Worm (Caenorhabditis elegans) whole organism, L4 larva: ENCODE measurements around the gene pqn-96.

Source experiments
- F10B5.3 ChIP-seq: sonication (generic microtip); optimal IDR thresholded peaks from 2 replicates; lab custom pipeline; 2016; ENCODE audit warnings: mild to moderate bottlenecking, missing genetic modification characterization, missing compliant biosample characterization
- R02D3.7 ChIP-seq: fragments of 150-350 bp; sonication (generic microtip); optimal IDR thresholded peaks from 3 replicates; lab custom pipeline; 2014; ENCODE audit warnings: missing biosample characterization, missing genetic modification characterization
- T20F7.1 ChIP-seq: fragments of 200-800 bp; sonication (Bioruptor generic); optimal IDR thresholded peaks from 2 replicates; lab custom pipeline; 2018; ENCODE audit warnings: mild to moderate bottlenecking, missing genetic modification characterization, missing compliant biosample characterization
- Y5F2A.4 ChIP-seq: fragments of 200-800 bp; sonication (Bioruptor generic); optimal IDR thresholded peaks from 2 replicates; lab custom pipeline; 2018; ENCODE audit warnings: mild to moderate bottlenecking, missing genetic modification characterization, missing compliant biosample characterization
- ZK337.2 ChIP-seq: fragments of 200-800 bp; sonication (Bioruptor generic); IDR thresholded peaks from 2 replicates; pipeline ENCODE4 v1.3.6; 2022; ENCODE audit warnings: missing genetic modification reagents, missing genetic modification characterization, missing compliant biosample characterization
- aly-2 ChIP-seq: sonication (generic microtip); optimal IDR thresholded peaks from 2 replicates; lab custom pipeline; 2018; ENCODE audit warnings: missing biosample characterization, missing genetic modification characterization
- attf-4 ChIP-seq: sonication (generic microtip); optimal IDR thresholded peaks from 3 replicates; lab custom pipeline; 2017; ENCODE audit warnings: missing biosample characterization, missing genetic modification characterization
- ceh-28 ChIP-seq: fragments of 150-350 bp; optimal IDR thresholded peaks from 2 replicates; lab custom pipeline; 2014; ENCODE audit warnings: missing biosample characterization, missing genetic modification reagents, missing genetic modification characterization
- ceh-32 ChIP-seq: sonication (generic microtip); optimal IDR thresholded peaks from 2 replicates; lab custom pipeline; 2016; ENCODE audit warnings: mild to moderate bottlenecking, missing genetic modification characterization, missing compliant biosample characterization; ENCODE audit not compliant: poor library complexity
- ceh-44 ChIP-seq: fragments of 200-800 bp; sonication (Bioruptor generic); IDR thresholded peaks from 2 replicates; pipeline ENCODE4 v1.3.6; 2022; ENCODE audit warnings: missing genetic modification reagents, missing genetic modification characterization, missing compliant biosample characterization
- ceh-62 ChIP-seq: sonication (generic microtip); optimal IDR thresholded peaks from 2 replicates; lab custom pipeline; 2017; ENCODE audit warnings: missing biosample characterization, missing genetic modification characterization
- cey-2 ChIP-seq: sonication (generic microtip); optimal IDR thresholded peaks from 3 replicates; lab custom pipeline; 2017; ENCODE audit warnings: missing genetic modification characterization, mild to moderate bottlenecking, missing compliant biosample characterization, antibody characterized with exemption, borderline replicate concordance; ENCODE audit not compliant: insufficient read depth
- daf-12 ChIP-seq: fragments of 150-350 bp; optimal IDR thresholded peaks from 2 replicates; lab custom pipeline; 2014; ENCODE audit warnings: missing biosample characterization, missing genetic modification reagents, missing genetic modification characterization
- daf-19 ChIP-seq: fragments of 200-800 bp; sonication (Bioruptor generic); conservative IDR thresholded peaks from 2 replicates; pipeline ENCODE4 v1.3.6; 2022; ENCODE audit warnings: missing genetic modification characterization, missing compliant biosample characterization
- dmd-6 ChIP-seq: fragments of 200-800 bp; sonication (Bioruptor generic); IDR thresholded peaks from 2 replicates; pipeline ENCODE4 v1.3.6; 2022; ENCODE audit warnings: missing genetic modification reagents, missing genetic modification characterization, missing compliant biosample characterization
- dve-1 ChIP-seq: sonication (generic microtip); optimal IDR thresholded peaks from 2 replicates; lab custom pipeline; 2017; ENCODE audit warnings: antibody characterized with exemption, mild to moderate bottlenecking, missing genetic modification characterization, missing compliant biosample characterization; ENCODE audit not compliant: insufficient read depth
- egl-27 ChIP-seq: sonication (generic microtip); optimal IDR thresholded peaks from 3 replicates; lab custom pipeline; 2017; ENCODE audit warnings: missing biosample characterization, missing genetic modification reagents, missing genetic modification characterization
- egl-43 ChIP-seq: fragments of 200-800 bp; sonication (Bioruptor generic); IDR thresholded peaks from 2 replicates; pipeline ENCODE4 v1.3.6; 2022; ENCODE audit warnings: missing genetic modification reagents, missing genetic modification characterization, missing compliant biosample characterization
- fos-1 ChIP-seq: fragments of 150-350 bp; optimal IDR thresholded peaks from 2 replicates; lab custom pipeline; 2014; ENCODE audit warnings: missing biosample characterization, missing genetic modification characterization
- hif-1 ChIP-seq, 2 experiments: sonication (generic microtip); optimal IDR thresholded peaks; 2 replicates each; lab custom pipeline; 2016 to 2017; ENCODE audit warnings: missing compliant biosample characterization in 2 of 2, missing genetic modification characterization in 2 of 2, missing genetic modification reagents in 2 of 2, missing genotype in 2 of 2, mild to moderate bottlenecking in 1 of 2
- lin-38 ChIP-seq: fragments of 200-800 bp; sonication (Bioruptor generic); IDR thresholded peaks from 2 replicates; pipeline ENCODE4 v1.3.6; 2022; ENCODE audit warnings: missing genetic modification reagents, missing genetic modification characterization, missing compliant biosample characterization
- lin-39 ChIP-seq: fragments of 150-350 bp; optimal IDR thresholded peaks from 2 replicates; lab custom pipeline; 2014; ENCODE audit warnings: missing biosample characterization, missing genetic modification reagents, missing genetic modification characterization
- lir-3 ChIP-seq: sonication (generic microtip); optimal IDR thresholded peaks from 2 replicates; lab custom pipeline; 2016; ENCODE audit warnings: mild to moderate bottlenecking, missing genetic modification characterization, missing compliant biosample characterization
- madf-5 ChIP-seq, 2 experiments: fragments of 200-800 bp; sonication (Bioruptor generic); IDR thresholded peaks; 2 replicates each; pipeline ENCODE4 v1.3.6; 2022; ENCODE audit warnings: missing compliant biosample characterization in 2 of 2, missing genetic modification characterization in 2 of 2
- mes-2 ChIP-seq: sonication (generic microtip); optimal IDR thresholded peaks from 2 replicates; lab custom pipeline; 2016; ENCODE audit warnings: missing genotype, mild to moderate bottlenecking, missing genetic modification characterization, missing compliant biosample characterization; ENCODE audit not compliant: poor library complexity, severe bottlenecking
- mxl-3 ChIP-seq: fragments of 200-800 bp; sonication (Bioruptor generic); optimal IDR thresholded peaks from 2 replicates; lab custom pipeline; 2018; ENCODE audit warnings: mild to moderate bottlenecking, missing genetic modification characterization, missing compliant biosample characterization
- nhr-102 ChIP-seq: sonication (generic microtip); optimal IDR thresholded peaks from 2 replicates; lab custom pipeline; 2016; ENCODE audit warnings: mild to moderate bottlenecking, missing genetic modification characterization, moderate library complexity, missing compliant biosample characterization
- nhr-237 ChIP-seq: sonication (generic microtip); optimal IDR thresholded peaks from 2 replicates; lab custom pipeline; 2017; ENCODE audit warnings: missing biosample characterization, missing genetic modification characterization
- nhr-41 ChIP-seq: fragments of 200-800 bp; sonication (Bioruptor generic); IDR thresholded peaks from 2 replicates; pipeline ENCODE4 v1.3.6; 2022; ENCODE audit warnings: missing genetic modification reagents, missing genetic modification characterization, missing compliant biosample characterization
- nhr-42 ChIP-seq: fragments of 200-800 bp; sonication (Bioruptor generic); IDR thresholded peaks from 2 replicates; pipeline ENCODE4 v1.3.6; 2022; ENCODE audit warnings: missing genetic modification characterization, missing compliant biosample characterization
- nhr-6 ChIP-seq: fragments of 150-350 bp; optimal IDR thresholded peaks from 2 replicates; lab custom pipeline; 2014; ENCODE audit warnings: missing biosample characterization, missing genetic modification characterization
- nhr-77 ChIP-seq: fragments of 150-350 bp; optimal IDR thresholded peaks from 2 replicates; lab custom pipeline; 2014; ENCODE audit warnings: missing biosample characterization, missing genetic modification characterization
- php-3 ChIP-seq: fragments of 200-800 bp; sonication (Bioruptor generic); IDR thresholded peaks from 2 replicates; pipeline ENCODE4 v1.3.6; 2022; ENCODE audit warnings: missing genetic modification reagents, missing genetic modification characterization, missing compliant biosample characterization
- rbr-2 ChIP-seq: sonication (generic microtip); optimal IDR thresholded peaks from 2 replicates; lab custom pipeline; 2016; ENCODE audit warnings: missing genotype, missing genetic modification characterization, missing compliant biosample characterization
- set-16 ChIP-seq: fragments of 200-800 bp; sonication (Bioruptor generic); IDR thresholded peaks from 2 replicates; pipeline ENCODE4 v1.3.6; 2022; ENCODE audit warnings: missing genetic modification reagents, missing genetic modification characterization, missing compliant biosample characterization
- snpc-1.2 ChIP-seq: fragments of 200-800 bp; sonication (Bioruptor generic); IDR thresholded peaks from 2 replicates; pipeline ENCODE4 v1.3.6; 2022; ENCODE audit warnings: missing genetic modification reagents, missing genetic modification characterization, missing compliant biosample characterization
- spr-1 ChIP-seq: sonication (generic microtip); optimal IDR thresholded peaks from 2 replicates; lab custom pipeline; 2016; ENCODE audit warnings: mild to moderate bottlenecking, missing genetic modification characterization, missing compliant biosample characterization
- spr-3 ChIP-seq: fragments of 200-800 bp; sonication (Bioruptor generic); optimal IDR thresholded peaks from 2 replicates; lab custom pipeline; 2018; ENCODE audit warnings: mild to moderate bottlenecking, missing genetic modification characterization, missing compliant biosample characterization
- unc-130 ChIP-seq: sonication (generic microtip); optimal IDR thresholded peaks from 2 replicates; lab custom pipeline; 2016; ENCODE audit warnings: missing genetic modification reagents, missing genetic modification characterization, missing compliant biosample characterization
- unc-62 ChIP-seq, 3 experiments: fragments of 150-350 bp in 1 of 3; sonication (generic microtip); optimal IDR thresholded peaks in 2 of 3; peaks in 1 of 3; 1 replicate in 1 of 3; 2 replicates in 2 of 3; lab custom pipeline; 2014 to 2017; ENCODE audit warnings: missing biosample characterization in 3 of 3, missing genetic modification characterization in 3 of 3, missing genetic modification reagents in 3 of 3, missing genotype in 1 of 3
- vab-7 ChIP-seq: fragments of 200-800 bp; sonication (Bioruptor generic); IDR thresholded peaks from 2 replicates; pipeline ENCODE4 v1.3.6; 2022; ENCODE audit warnings: missing genetic modification reagents, missing genetic modification characterization, missing compliant biosample characterization
- zag-1 ChIP-seq: fragments of 150-350 bp; optimal IDR thresholded peaks from 2 replicates; lab custom pipeline; 2014; ENCODE audit warnings: missing biosample characterization, missing genetic modification characterization
- ztf-11 ChIP-seq: fragments of 150-350 bp; optimal IDR thresholded peaks from 2 replicates; lab custom pipeline; 2014; ENCODE audit warnings: missing biosample characterization, missing genetic modification characterization
- ztf-7 ChIP-seq: fragments of 150-350 bp; optimal IDR thresholded peaks from 2 replicates; lab custom pipeline; 2014; ENCODE audit warnings: missing biosample characterization, missing genetic modification characterization

The pqn-96 gene

ce11 chrIII:8417192-8417967 is 21.8 kb downstream of the pqn-96 start (continued):
- TF ChIP-seq lin-39 (tag; lab: Kevin White, UChicago) = peak; percentile 57
- TF ChIP-seq unc-62 (GFP tag; optimal IDR thresholded peaks at IDR 0.05 in 1 of 2; lab: Kevin White, UChicago) = peak; percentile 71 to 100
- TF ChIP-seq unc-62 (tag; optimal IDR thresholded peaks at IDR 0.05; lab: Kevin White, UChicago) = peak; percentile 83
- peak; percentile 83 for TF ChIP-seq spr-1
- TF ChIP-seq php-3 = peak; percentile 77
- peak; percentile 97 for TF ChIP-seq rbr-2 (tag; lab: Kevin White, UChicago)
- TF ChIP-seq snpc-1.2 (GFP tag; lab: Robert Waterston, UW) = no peak
- peak; percentile 79 for TF ChIP-seq dmd-6 (GFP tag; lab: Robert Waterston, UW)
- TF ChIP-seq ceh-32 (tag; lab: Kevin White, UChicago) = peak; percentile 71
- no peak for TF ChIP-seq ceh-44 (GFP tag; lab: Robert Waterston, UW)
- no peak for TF ChIP-seq ztf-11 (tag; lab: Kevin White, UChicago)
- no peak for TF ChIP-seq madf-5 (GFP tag; IDR thresholded peaks at IDR 0.05; lab: Robert Waterston, UW)
- TF ChIP-seq aly-2 (tag; lab: Kevin White, UChicago) = no peak
- peak; percentile 61; the same call in 1 of the 2 replicates for TF ChIP-seq egl-43 (GFP tag; lab: Robert Waterston, UW)
- TF ChIP-seq ztf-7 (tag; lab: Kevin White, UChicago) = peak; percentile 34
- TF ChIP-seq attf-4 (tag; lab: Kevin White, UChicago) = peak; percentile 53
- TF ChIP-seq nhr-41 = no peak
- TF ChIP-seq F10B5.3 = peak; percentile 93
- TF ChIP-seq nhr-6 (tag; lab: Kevin White, UChicago) = peak; percentile 71
- TF ChIP-seq mxl-3 (GFP tag; lab: Kevin White, UChicago) = peak; percentile 70
- TF ChIP-seq nhr-102 (tag; lab: Kevin White, UChicago) = peak; percentile 90
- peak; percentile 39; the same call in 1 of the 2 replicates for TF ChIP-seq nhr-42 (GFP tag; lab: Robert Waterston, UW)
- TF ChIP-seq unc-130 (GFP tag; lab: Kevin White, UChicago) = no peak
- 0 out of 2 replicates have a peak, but pooled peaks have one; percentile 59 for TF ChIP-seq daf-19
- peak; percentile 39 to 73 for TF ChIP-seq hif-1 (tag; optimal IDR thresholded peaks at IDR 0.05; lab: Kevin White, UChicago)
- peak; percentile 54 for TF ChIP-seq set-16 (GFP tag; lab: Robert Waterston, UW)
- TF ChIP-seq lir-3 (tag; lab: Kevin White, UChicago) = peak; percentile 34
- TF ChIP-seq nhr-77 = peak; percentile 41
- TF ChIP-seq ceh-62 (tag; lab: Kevin White, UChicago) = no peak
- no peak for TF ChIP-seq Y5F2A.4 (GFP tag; lab: Kevin White, UChicago)
- peak; percentile 60 for TF ChIP-seq zag-1 (tag; lab: Kevin White, UChicago)
- peak; percentile 86 for TF ChIP-seq ceh-28
- no peak for TF ChIP-seq daf-12 (tag; lab: Kevin White, UChicago)
- TF ChIP-seq R02D3.7 (tag; lab: Kevin White, UChicago) = no peak
- no peak for TF ChIP-seq nhr-237
- peak; percentile 31 for TF ChIP-seq spr-3 (GFP tag; lab: Kevin White, UChicago)
- peak; percentile 88 for TF ChIP-seq T20F7.1 (GFP tag; lab: Kevin White, UChicago)
- no peak for TF ChIP-seq ZK337.2 (GFP tag; lab: Robert Waterston, UW)
- TF ChIP-seq cey-2 (tag; lab: Kevin White, UChicago) = no peak
- peak; percentile 43 for TF ChIP-seq mes-2
- peak; percentile 69 for TF ChIP-seq lin-38 (GFP tag; lab: Robert Waterston, UW)
- peak; percentile 95 for TF ChIP-seq dve-1 (tag; lab: Kevin White, UChicago)
- peak; percentile 34; the same call in 1 of the 2 replicates for TF ChIP-seq vab-7 (GFP tag; lab: Robert Waterston, UW)
- TF ChIP-seq egl-27 = no peak
- no peak for TF ChIP-seq fos-1 (tag; lab: Kevin White, UChicago)
- TF ChIP-seq, all 104 proteins: peak for 61
